Worm (Caenorhabditis elegans): ENCODE measurements around the gene R05G6.10.

DNA sequence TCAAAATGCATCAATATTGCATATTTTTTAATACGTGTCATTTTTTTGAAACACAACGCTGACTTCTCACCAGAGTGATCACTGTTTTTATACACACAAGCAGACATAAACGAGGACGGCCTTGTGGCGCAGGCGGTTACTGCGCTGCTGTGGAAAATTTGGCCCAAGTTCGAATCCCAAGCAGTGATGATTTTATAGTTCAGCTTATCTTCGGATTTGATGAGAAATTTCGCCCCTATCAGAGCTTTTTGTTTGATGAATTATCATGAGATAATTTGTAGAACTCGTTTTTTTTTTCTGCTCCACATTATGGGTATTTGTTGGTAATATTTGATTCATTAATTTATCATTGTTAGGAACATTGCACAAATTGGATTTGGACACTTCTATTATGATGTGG lies 31.6 kb upstream of the R05G6.10 start:
- TF ChIP-seq nhr-237 (tag; optimal IDR thresholded peaks at IDR 0.05) (no peak), lin-13 (GFP tag; optimal IDR thresholded peaks at IDR 0.05) (peak; percentile 83), fkh-10 (GFP tag; optimal IDR thresholded peaks at IDR 0.05) (no peak), snpc-1.2 (GFP tag; IDR thresholded peaks at IDR 0.05) (peak; percentile 95)
